Worm (Caenorhabditis elegans) whole organism, L1 larva: ENCODE data around the gene pgap-1.

Experiments used
- C16A3.4 ChIP-seq: fragments of 150-350 bp; optimal IDR thresholded peaks from 2 replicates; lab custom pipeline; 2014; ENCODE audit warnings: missing biosample characterization, missing genetic modification characterization
- C34B4.2 ChIP-seq: sonication (generic microtip); optimal IDR thresholded peaks from 2 replicates; lab custom pipeline; 2017; ENCODE audit warnings: mild to moderate bottlenecking, missing genetic modification characterization, missing compliant biosample characterization
- F16B12.6 ChIP-seq: fragments of 150-350 bp; optimal IDR thresholded peaks from 2 replicates; lab custom pipeline; 2014; ENCODE audit warnings: missing biosample characterization, missing genetic modification characterization
- aha-1 ChIP-seq: fragments of 150-350 bp; optimal IDR thresholded peaks from 2 replicates; lab custom pipeline; 2014; ENCODE audit warnings: missing biosample characterization, missing genetic modification characterization
- blmp-1 ChIP-seq: fragments of 150-350 bp; optimal IDR thresholded peaks from 2 replicates; lab custom pipeline; 2014; ENCODE audit warnings: missing biosample characterization, missing genetic modification characterization
- ceh-63 ChIP-seq: fragments of 200-800 bp; sonication (Bioruptor generic); optimal IDR thresholded peaks from 2 replicates; lab custom pipeline; 2018; ENCODE audit warnings: mild to moderate bottlenecking, missing genetic modification characterization, missing compliant biosample characterization
- dpl-1 ChIP-seq, 3 experiments: fragments of 150-350 bp in 2 of 3; sonication (generic microtip) in 1 of 3; optimal IDR thresholded peaks; 2 replicates each; lab custom pipeline; 2014 to 2017; ENCODE audit warnings: missing biosample characterization in 3 of 3, missing genetic modification characterization in 3 of 3, missing genetic modification reagents in 3 of 3
- dsc-1 ChIP-seq: sonication (generic microtip); optimal IDR thresholded peaks from 2 replicates; lab custom pipeline; 2016; ENCODE audit warnings: mild to moderate bottlenecking, missing genetic modification characterization, missing compliant biosample characterization
- efl-3 ChIP-seq: fragments of 200-800 bp; sonication (Bioruptor generic); optimal IDR thresholded peaks from 2 replicates; lab custom pipeline; 2018; ENCODE audit warnings: mild to moderate bottlenecking, missing genetic modification characterization, missing compliant biosample characterization
- egl-13 ChIP-seq: sonication (generic microtip); optimal IDR thresholded peaks from 2 replicates; lab custom pipeline; 2016; ENCODE audit warnings: missing genotype, missing genetic modification reagents, missing genetic modification characterization, missing compliant biosample characterization
- elt-2 ChIP-seq: sonication (generic microtip); optimal IDR thresholded peaks from 2 replicates; lab custom pipeline; 2016; ENCODE audit warnings: missing genetic modification characterization, mild to moderate bottlenecking, inconsistent platforms, missing compliant biosample characterization, missing genetic modification reagents
- ets-5 ChIP-seq: fragments of 200-800 bp; sonication (Bioruptor generic); IDR thresholded peaks from 2 replicates; pipeline ENCODE4 v1.3.6; 2022; ENCODE audit warnings: missing genetic modification characterization, missing compliant biosample characterization
- fkh-10 ChIP-seq: sonication (generic microtip); optimal IDR thresholded peaks from 2 replicates; lab custom pipeline; 2017; ENCODE audit warnings: missing biosample characterization, missing genetic modification reagents, missing genetic modification characterization
- fkh-8 ChIP-seq: sonication (generic microtip); optimal IDR thresholded peaks from 2 replicates; lab custom pipeline; 2016; ENCODE audit warnings: mild to moderate bottlenecking, missing genetic modification characterization, missing compliant biosample characterization
- hlh-17 ChIP-seq: fragments of 200-800 bp; sonication (Bioruptor generic); optimal IDR thresholded peaks from 2 replicates; lab custom pipeline; 2018; ENCODE audit warnings: missing genetic modification characterization, mild to moderate bottlenecking, missing compliant biosample characterization, moderate library complexity, borderline replicate concordance
- hpl-2 ChIP-seq: fragments of 150-350 bp; optimal IDR thresholded peaks from 2 replicates; lab custom pipeline; 2014; ENCODE audit warnings: missing biosample characterization, missing genetic modification reagents, missing genetic modification characterization
- irx-1 ChIP-seq: sonication (generic microtip); optimal IDR thresholded peaks from 2 replicates; lab custom pipeline; 2016; ENCODE audit warnings: missing genetic modification characterization, missing compliant biosample characterization
- isw-1 ChIP-seq: fragments of 200-800 bp; sonication (Bioruptor generic); IDR thresholded peaks from 2 replicates; pipeline ENCODE4 v1.3.6; 2022; ENCODE audit warnings: missing genetic modification characterization, missing compliant biosample characterization
- jun-1 ChIP-seq: fragments of 150-350 bp; optimal IDR thresholded peaks from 2 replicates; lab custom pipeline; 2014; ENCODE audit warnings: missing biosample characterization, missing genetic modification reagents, missing genetic modification characterization
- lin-13 ChIP-seq: fragments of 150-350 bp; optimal IDR thresholded peaks from 2 replicates; lab custom pipeline; 2014; ENCODE audit warnings: missing biosample characterization, missing genetic modification reagents, missing genetic modification characterization
- lin-14 ChIP-seq: fragments of 200-800 bp; sonication (Bioruptor generic); optimal IDR thresholded peaks from 2 replicates; lab custom pipeline; 2018; ENCODE audit warnings: mild to moderate bottlenecking, missing genetic modification characterization, moderate library complexity, missing compliant biosample characterization
- lin-39 ChIP-seq: fragments of 150-350 bp; optimal IDR thresholded peaks from 2 replicates; lab custom pipeline; 2014; ENCODE audit warnings: missing biosample characterization, missing genetic modification reagents, missing genetic modification characterization
- lir-3 ChIP-seq: sonication (generic microtip); optimal IDR thresholded peaks from 2 replicates; lab custom pipeline; 2016; ENCODE audit warnings: mild to moderate bottlenecking, missing genetic modification characterization, moderate library complexity, missing compliant biosample characterization; ENCODE audit not compliant: poor library complexity
- mab-9 ChIP-seq: fragments of 200-800 bp; sonication (Bioruptor generic); IDR thresholded peaks from 2 replicates; pipeline ENCODE4 v1.3.6; 2022; ENCODE audit warnings: missing genetic modification reagents, missing genetic modification characterization, missing compliant biosample characterization
- mdl-1 ChIP-seq, 2 experiments: fragments of 150-350 bp; optimal IDR thresholded peaks; 2 replicates each; lab custom pipeline; 2014 to 2017; ENCODE audit warnings: missing biosample characterization in 2 of 2, missing genetic modification characterization in 2 of 2, inconsistent platforms in 1 of 2
- nhr-19 ChIP-seq: fragments of 200-800 bp; sonication (Bioruptor generic); conservative IDR thresholded peaks from 2 replicates; pipeline ENCODE4 v1.3.6; 2022; ENCODE audit warnings: missing genetic modification characterization, missing compliant biosample characterization
- nhr-20 ChIP-seq: sonication (generic microtip); optimal IDR thresholded peaks from 2 replicates; lab custom pipeline; 2016; ENCODE audit warnings: mild to moderate bottlenecking, missing genetic modification characterization, missing compliant biosample characterization
- nhr-237 ChIP-seq: fragments of 150-350 bp; optimal IDR thresholded peaks from 2 replicates; lab custom pipeline; 2014; ENCODE audit warnings: missing biosample characterization, missing genetic modification characterization
- nhr-71 ChIP-seq: sonication (generic microtip); optimal IDR thresholded peaks from 2 replicates; lab custom pipeline; 2016; ENCODE audit warnings: mild to moderate bottlenecking, missing genetic modification characterization, moderate library complexity, missing compliant biosample characterization
- nhr-76 ChIP-seq: sonication (generic microtip); optimal IDR thresholded peaks from 2 replicates; lab custom pipeline; 2017; ENCODE audit warnings: missing biosample characterization, missing genetic modification characterization
- nhr-77 ChIP-seq: fragments of 150-350 bp; optimal IDR thresholded peaks from 2 replicates; lab custom pipeline; 2014; ENCODE audit warnings: missing biosample characterization, missing genetic modification characterization
- nhr-90 ChIP-seq: sonication (generic microtip); optimal IDR thresholded peaks from 2 replicates; lab custom pipeline; 2016; ENCODE audit warnings: mild to moderate bottlenecking, missing genetic modification characterization, missing compliant biosample characterization; ENCODE audit not compliant: poor library complexity
- pag-3 ChIP-seq: sonication (generic microtip); optimal IDR thresholded peaks from 2 replicates; lab custom pipeline; 2017; ENCODE audit warnings: missing genetic modification characterization, mild to moderate bottlenecking, missing compliant biosample characterization, antibody characterized with exemption, borderline replicate concordance; ENCODE audit not compliant: insufficient read depth
- pax-3 ChIP-seq: fragments of 200-800 bp; sonication (Bioruptor generic); optimal IDR thresholded peaks from 2 replicates; lab custom pipeline; 2018; ENCODE audit warnings: mild to moderate bottlenecking, missing genetic modification characterization, moderate library complexity, missing compliant biosample characterization
- pqm-1 ChIP-seq: sonication (generic microtip); optimal IDR thresholded peaks from 3 replicates; lab custom pipeline; 2017; ENCODE audit warnings: missing biosample characterization, missing genetic modification characterization
- skn-1 ChIP-seq: fragments of 150-350 bp; optimal IDR thresholded peaks from 2 replicates; lab custom pipeline; 2014; ENCODE audit warnings: missing biosample characterization, missing genetic modification characterization
- snpc-4 ChIP-seq: fragments of 150-350 bp; optimal IDR thresholded peaks from 2 replicates; lab custom pipeline; 2014; ENCODE audit warnings: missing biosample characterization, missing genetic modification characterization
- snu-23 ChIP-seq: sonication (generic microtip); optimal IDR thresholded peaks from 2 replicates; lab custom pipeline; 2016; ENCODE audit warnings: missing genetic modification characterization, missing compliant biosample characterization
- sox-4 ChIP-seq: sonication (generic microtip); optimal IDR thresholded peaks from 2 replicates; lab custom pipeline; 2016; ENCODE audit warnings: missing genetic modification characterization, missing compliant biosample characterization
- sup-37 ChIP-seq: fragments of 200-800 bp; sonication (Bioruptor generic); optimal IDR thresholded peaks from 2 replicates; lab custom pipeline; 2018; ENCODE audit warnings: mild to moderate bottlenecking, missing genetic modification characterization, missing compliant biosample characterization
- swsn-7 ChIP-seq: sonication (generic microtip); optimal IDR thresholded peaks from 2 replicates; lab custom pipeline; 2016; ENCODE audit warnings: missing genetic modification characterization, missing compliant biosample characterization
- tbx-2 ChIP-seq: sonication (generic microtip); optimal IDR thresholded peaks from 2 replicates; lab custom pipeline; 2016; ENCODE audit warnings: missing genetic modification characterization, missing compliant biosample characterization
- unc-30 ChIP-seq: sonication (generic microtip); optimal IDR thresholded peaks from 2 replicates; lab custom pipeline; 2017; ENCODE audit warnings: missing biosample characterization, missing genetic modification characterization
- unc-62 ChIP-seq: fragments of 150-350 bp; optimal IDR thresholded peaks from 2 replicates; lab custom pipeline; 2014; ENCODE audit warnings: missing biosample characterization, missing genetic modification reagents, missing genetic modification characterization
- unc-86 ChIP-seq: sonication (generic microtip); optimal IDR thresholded peaks from 2 replicates; lab custom pipeline; 2016; ENCODE audit warnings: missing genetic modification characterization, missing compliant biosample characterization
- xbp-1 ChIP-seq: sonication (generic microtip); optimal IDR thresholded peaks from 2 replicates; lab custom pipeline; 2016; ENCODE audit warnings: missing genetic modification characterization, missing compliant biosample characterization
- zag-1 ChIP-seq: fragments of 150-350 bp; optimal IDR thresholded peaks from 2 replicates; lab custom pipeline; 2014; ENCODE audit warnings: missing biosample characterization, missing genetic modification characterization
- zip-4 ChIP-seq: fragments of 200-800 bp; sonication (Bioruptor generic); optimal IDR thresholded peaks from 2 replicates; lab custom pipeline; 2018; ENCODE audit warnings: mild to moderate bottlenecking, missing genetic modification characterization, moderate library complexity, missing compliant biosample characterization
- ztf-11 ChIP-seq, 2 experiments: sonication (generic microtip); optimal IDR thresholded peaks; 2 replicates each; lab custom pipeline; 2016 to 2017; ENCODE audit warnings: missing genetic modification characterization in 2 of 2, missing biosample characterization in 1 of 2, missing compliant biosample characterization in 1 of 2

Gene pgap-1

DNA sequence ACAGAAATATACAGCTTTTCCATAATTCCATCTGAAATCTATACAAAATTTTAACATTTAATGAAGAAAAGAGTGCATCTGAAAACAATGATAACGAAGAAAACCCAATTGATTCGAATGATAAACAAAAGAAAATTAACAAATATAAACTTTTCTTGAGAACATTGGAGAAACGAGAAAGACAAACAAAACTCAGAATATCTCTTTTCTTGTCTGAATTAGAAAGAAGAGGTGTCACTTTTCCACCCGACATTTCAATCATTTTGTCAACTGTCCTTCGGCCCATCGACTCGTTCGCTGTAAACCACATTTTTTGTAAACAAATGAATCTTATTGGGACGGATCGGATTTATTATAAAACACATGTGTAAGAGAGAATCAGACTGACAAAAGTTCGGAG lies 15.7 kb upstream of the pgap-1 start, which contains the start of gene bgal-1 (continued):
- TF ChIP-seq dpl-1 (GFP tag; optimal IDR thresholded peaks at IDR 0.05; lab: Kevin White, UChicago): no peak
- TF ChIP-seq nhr-76: no peak
- no peak for TF ChIP-seq lin-39
- TF ChIP-seq pqm-1 (tag; lab: Kevin White, UChicago): no peak
- peak; percentile 15 for TF ChIP-seq nhr-90 (tag; lab: Kevin White, UChicago)
- no peak for TF ChIP-seq zag-1 (tag; lab: Kevin White, UChicago)
- TF ChIP-seq ets-5 (GFP tag; lab: Robert Waterston, UW): no peak
- no peak for TF ChIP-seq mab-9 (GFP tag; lab: Robert Waterston, UW)
- TF ChIP-seq fkh-8 (tag; lab: Kevin White, UChicago): no peak
- TF ChIP-seq lin-14 (GFP tag; lab: Kevin White, UChicago): peak; percentile 37
- TF ChIP-seq ztf-11 (tag; optimal IDR thresholded peaks at IDR 0.05; lab: Kevin White, UChicago): no peak
- no peak for TF ChIP-seq unc-86 (tag; lab: Kevin White, UChicago)
- TF ChIP-seq lin-13 (GFP tag; lab: Kevin White, UChicago): no peak

DNA sequence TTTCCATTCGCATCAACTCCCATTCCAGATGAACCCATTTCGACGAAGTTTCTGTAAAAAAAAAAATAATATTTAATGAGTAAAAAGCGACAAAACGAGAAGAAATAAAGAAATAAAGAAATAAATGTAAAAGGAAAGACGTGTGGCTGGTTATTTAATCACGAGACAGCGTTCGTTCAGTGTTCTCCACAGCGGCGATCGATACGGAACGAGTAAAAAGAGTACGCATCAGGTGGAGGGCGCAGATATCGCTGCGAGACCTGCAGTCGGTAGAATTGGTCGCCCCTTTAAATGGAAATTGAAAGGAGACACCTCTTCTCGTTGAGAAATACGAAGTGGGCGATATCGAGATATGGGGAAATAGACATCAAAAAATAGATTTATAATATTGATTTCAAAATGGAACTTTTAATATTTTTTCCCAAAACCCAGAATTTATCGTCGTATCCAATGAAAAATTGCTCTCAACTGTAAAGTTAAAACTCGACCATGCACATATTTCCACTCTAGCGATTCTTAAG lies 13.0 kb upstream of the pgap-1 start, which contains the start of gene pqn-70:
TSS of gene pqn-70 (minus strand) at position 51 of the 521 bp plus-strand sequence.
- TF ChIP-seq skn-1 (tag; lab: Kevin White, UChicago) (peak; percentile 70), efl-3 (GFP tag; lab: Kevin White, UChicago) (no peak), sox-4 (tag; lab: Kevin White, UChicago) (peak; percentile 60), snpc-4 (peak; percentile 72), isw-1 (GFP tag; lab: Robert Waterston, UW) (peak; percentile 85), pax-3 (tag; lab: Kevin White, UChicago) (peak; percentile 61), lin-39 (peak; percentile 23), F16B12.6 (peak; percentile 48), sup-37 (GFP tag; lab: Kevin White, UChicago) (no peak), nhr-19 (GFP tag; lab: Robert Waterston, UW) (peak; percentile 83), nhr-71 (tag; lab: Kevin White, UChicago) (peak; percentile 91), zag-1 (tag; lab: Kevin White, UChicago) (no peak), unc-86 (tag; lab: Kevin White, UChicago) (peak; percentile 80), tbx-2 (tag; lab: Kevin White, UChicago) (peak; percentile 86), unc-30 (tag; lab: Kevin White, UChicago) (no peak), jun-1 (peak; percentile 64), swsn-7 (peak; percentile 83), nhr-237 (peak; percentile 39), C16A3.4 (tag; lab: Kevin White, UChicago) (peak; percentile 80), lin-13 (GFP tag; lab: Kevin White, UChicago) (peak; percentile 68), unc-62 (GFP tag; lab: Kevin White, UChicago) (no peak), nhr-77 (tag; lab: Kevin White, UChicago) (peak; percentile 48), hlh-17 (no peak), blmp-1 (tag; lab: Kevin White, UChicago) (peak; percentile 92), zip-4 (GFP tag; lab: Kevin White, UChicago) (peak; percentile 25), xbp-1 (peak; percentile 75), irx-1 (peak; percentile 65), snu-23 (GFP tag; lab: Kevin White, UChicago) (peak; percentile 91), pag-3 (tag; lab: Kevin White, UChicago) (no peak), mdl-1 (tag; optimal IDR thresholded peaks at IDR 0.05; lab: Kevin White, UChicago) (peak in 1 of 2 experiments; percentile 78), lir-3 (tag; lab: Kevin White, UChicago) (peak; percentile 74), hpl-2 (GFP tag; lab: Kevin White, UChicago) (peak; percentile 45), ceh-63 (GFP tag; lab: Kevin White, UChicago) (no peak), nhr-20 (tag; lab: Kevin White, UChicago) (peak; percentile 90), fkh-10 (GFP tag; lab: Kevin White, UChicago) (peak; percentile 37), C34B4.2 (tag; lab: Kevin White, UChicago) (no peak), mab-9 (GFP tag; lab: Robert Waterston, UW) (peak; percentile 34; the same call in 1 of the 2 replicates), dpl-1 (GFP tag; optimal IDR thresholded peaks at IDR 0.05; lab: Kevin White, UChicago) (peak; percentile 41 to 75 (median 69)), dsc-1 (peak; percentile 66), aha-1 (tag; lab: Kevin White, UChicago) (no peak), elt-2 (tag; lab: Kevin White, UChicago) (peak; percentile 56), egl-13 (peak; percentile 39)
